Worm (Caenorhabditis elegans) whole organism, L1 larva: Measurements from ENCODE around the gene T12D8.5.
A peak's percentile ranks its signal among the peaks of the same experiment; 100 is the strongest.

Experiments
- Y116A8C.19 ChIP-seq: sonication (generic microtip); optimal IDR thresholded peaks from 2 replicates; lab custom pipeline; 2016; ENCODE audit warnings: missing compliant biosample characterization, missing genetic modification characterization, borderline replicate concordance
- ama-1 ChIP-seq: fragments of 150-350 bp; optimal IDR thresholded peaks from 2 replicates; lab custom pipeline; 2014
- blmp-1 ChIP-seq: fragments of 150-350 bp; optimal IDR thresholded peaks from 2 replicates; lab custom pipeline; 2014; ENCODE audit warnings: missing biosample characterization, missing genetic modification characterization
- ceh-63 ChIP-seq: fragments of 200-800 bp; sonication (Bioruptor generic); optimal IDR thresholded peaks from 2 replicates; lab custom pipeline; 2018; ENCODE audit warnings: mild to moderate bottlenecking, missing genetic modification characterization, missing compliant biosample characterization
- ceh-82 ChIP-seq, 3 experiments: fragments of 150-350 bp in 1 of 3; sonication (generic microtip) in 2 of 3; optimal IDR thresholded peaks; 2 replicates each; lab custom pipeline; 2014 to 2017; ENCODE audit warnings: missing biosample characterization in 3 of 3, missing genetic modification characterization in 3 of 3
- ceh-90 ChIP-seq: sonication (generic microtip); optimal IDR thresholded peaks from 2 replicates; lab custom pipeline; 2016; ENCODE audit warnings: missing genetic modification characterization, missing compliant biosample characterization
- ces-1 ChIP-seq: fragments of 150-350 bp; optimal IDR thresholded peaks from 2 replicates; lab custom pipeline; 2014; ENCODE audit warnings: missing biosample characterization, missing genetic modification reagents, missing genetic modification characterization
- dsc-1 ChIP-seq: sonication (generic microtip); optimal IDR thresholded peaks from 2 replicates; lab custom pipeline; 2016; ENCODE audit warnings: mild to moderate bottlenecking, missing genetic modification characterization, missing compliant biosample characterization
- efl-1 ChIP-seq, 4 experiments: fragments of 150-350 bp; optimal IDR thresholded peaks in 3 of 4; peaks in 1 of 4; 1 replicate in 1 of 4; 2 replicates in 3 of 4; lab custom pipeline; 2014; ENCODE audit warnings: missing biosample characterization in 2 of 4, missing genetic modification characterization in 2 of 4, missing genetic modification reagents in 2 of 4
- egl-13 ChIP-seq: sonication (generic microtip); optimal IDR thresholded peaks from 2 replicates; lab custom pipeline; 2016; ENCODE audit warnings: missing genotype, missing genetic modification reagents, missing genetic modification characterization, missing compliant biosample characterization
- elt-2 ChIP-seq: sonication (generic microtip); optimal IDR thresholded peaks from 2 replicates; lab custom pipeline; 2016; ENCODE audit warnings: missing genetic modification characterization, mild to moderate bottlenecking, inconsistent platforms, missing compliant biosample characterization, missing genetic modification reagents
- fkh-10 ChIP-seq: sonication (generic microtip); optimal IDR thresholded peaks from 2 replicates; lab custom pipeline; 2017; ENCODE audit warnings: missing biosample characterization, missing genetic modification reagents, missing genetic modification characterization
- fkh-8 ChIP-seq: sonication (generic microtip); optimal IDR thresholded peaks from 2 replicates; lab custom pipeline; 2016; ENCODE audit warnings: mild to moderate bottlenecking, missing genetic modification characterization, missing compliant biosample characterization
- grh-1 ChIP-seq: fragments of 200-800 bp; sonication (Bioruptor generic); IDR thresholded peaks from 2 replicates; pipeline ENCODE4 v1.3.6; 2022; ENCODE audit warnings: missing genetic modification reagents, missing genetic modification characterization, missing compliant biosample characterization
- isw-1 ChIP-seq: fragments of 200-800 bp; sonication (Bioruptor generic); IDR thresholded peaks from 2 replicates; pipeline ENCODE4 v1.3.6; 2022; ENCODE audit warnings: missing genetic modification characterization, missing compliant biosample characterization
- lin-14 ChIP-seq: fragments of 200-800 bp; sonication (Bioruptor generic); optimal IDR thresholded peaks from 2 replicates; lab custom pipeline; 2018; ENCODE audit warnings: mild to moderate bottlenecking, missing genetic modification characterization, moderate library complexity, missing compliant biosample characterization
- lin-35 ChIP-seq, 2 experiments: fragments of 150-350 bp; optimal IDR thresholded peaks; 2 replicates each; lab custom pipeline; 2014; ENCODE audit warnings: missing biosample characterization in 2 of 2, missing genetic modification characterization in 2 of 2, missing genetic modification reagents in 2 of 2
- lsy-2 ChIP-seq, 2 experiments: fragments of 150-350 bp; optimal IDR thresholded peaks; 2 replicates each; lab custom pipeline; 2014; ENCODE audit warnings: missing biosample characterization in 2 of 2, missing genetic modification characterization in 2 of 2
- mef-2 ChIP-seq: fragments of 150-350 bp; optimal IDR thresholded peaks from 2 replicates; lab custom pipeline; 2014; ENCODE audit warnings: missing biosample characterization, missing genetic modification characterization
- nhr-11 ChIP-seq: fragments of 150-350 bp; optimal IDR thresholded peaks from 2 replicates; lab custom pipeline; 2014; ENCODE audit warnings: missing biosample characterization, missing genetic modification characterization
- nhr-12 ChIP-seq: sonication (generic microtip); optimal IDR thresholded peaks from 2 replicates; lab custom pipeline; 2017; ENCODE audit warnings: missing biosample characterization, missing genetic modification characterization
- nhr-20 ChIP-seq: sonication (generic microtip); optimal IDR thresholded peaks from 2 replicates; lab custom pipeline; 2016; ENCODE audit warnings: mild to moderate bottlenecking, missing genetic modification characterization, missing compliant biosample characterization
- nhr-71 ChIP-seq: sonication (generic microtip); optimal IDR thresholded peaks from 2 replicates; lab custom pipeline; 2016; ENCODE audit warnings: mild to moderate bottlenecking, missing genetic modification characterization, moderate library complexity, missing compliant biosample characterization
- nhr-77 ChIP-seq: fragments of 150-350 bp; optimal IDR thresholded peaks from 2 replicates; lab custom pipeline; 2014; ENCODE audit warnings: missing biosample characterization, missing genetic modification characterization
- nhr-90 ChIP-seq: sonication (generic microtip); optimal IDR thresholded peaks from 2 replicates; lab custom pipeline; 2016; ENCODE audit warnings: mild to moderate bottlenecking, missing genetic modification characterization, missing compliant biosample characterization; ENCODE audit not compliant: poor library complexity
- rnt-1 ChIP-seq: sonication (generic microtip); optimal IDR thresholded peaks from 2 replicates; lab custom pipeline; 2016; ENCODE audit warnings: mild to moderate bottlenecking, missing genetic modification characterization, moderate library complexity, missing compliant biosample characterization
- skn-1 ChIP-seq: fragments of 150-350 bp; optimal IDR thresholded peaks from 2 replicates; lab custom pipeline; 2014; ENCODE audit warnings: missing biosample characterization, missing genetic modification characterization
- snpc-4 ChIP-seq: fragments of 150-350 bp; optimal IDR thresholded peaks from 2 replicates; lab custom pipeline; 2014; ENCODE audit warnings: missing biosample characterization, missing genetic modification characterization
- sox-4 ChIP-seq: sonication (generic microtip); optimal IDR thresholded peaks from 2 replicates; lab custom pipeline; 2016; ENCODE audit warnings: missing genetic modification characterization, missing compliant biosample characterization
- unc-62 ChIP-seq: fragments of 150-350 bp; optimal IDR thresholded peaks from 2 replicates; lab custom pipeline; 2014; ENCODE audit warnings: missing biosample characterization, missing genetic modification reagents, missing genetic modification characterization
- xbp-1 ChIP-seq: sonication (generic microtip); optimal IDR thresholded peaks from 2 replicates; lab custom pipeline; 2016; ENCODE audit warnings: missing genetic modification characterization, missing compliant biosample characterization
- zag-1 ChIP-seq: fragments of 150-350 bp; optimal IDR thresholded peaks from 2 replicates; lab custom pipeline; 2014; ENCODE audit warnings: missing biosample characterization, missing genetic modification characterization
- ztf-11 ChIP-seq, 2 experiments: sonication (generic microtip); optimal IDR thresholded peaks; 2 replicates each; lab custom pipeline; 2016 to 2017; ENCODE audit warnings: missing genetic modification characterization in 2 of 2, missing biosample characterization in 1 of 2, missing compliant biosample characterization in 1 of 2

The T12D8.5 gene

DNA sequence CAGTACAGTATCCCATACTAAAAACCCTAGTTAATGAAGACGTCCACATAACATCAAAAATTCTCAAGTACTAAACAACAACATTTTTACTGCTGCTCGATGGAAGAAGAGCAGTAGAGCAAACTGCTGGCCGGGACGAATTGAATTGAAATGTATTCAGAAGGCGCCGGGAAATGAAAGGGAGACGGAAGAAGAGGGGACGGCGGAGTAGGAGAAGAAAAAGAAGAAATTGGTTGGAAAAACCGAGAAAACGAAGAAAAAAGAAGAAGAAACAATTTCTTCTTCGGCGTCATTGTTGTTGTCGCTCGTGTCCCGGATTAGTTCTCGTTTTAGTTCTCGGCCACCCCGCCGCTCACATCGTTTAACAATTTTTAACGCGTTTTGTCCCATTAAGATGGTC, 7.2 kb upstream of the T12D8.5 start:
- TF ChIP-seq nhr-77 (tag; lab: Kevin White, UChicago) (no peak), efl-1 (optimal IDR thresholded peaks at IDR 0.05; lab: Kevin White, UChicago) (no peak), efl-1 (GFP tag; optimal IDR thresholded peaks at IDR 0.05 in 1 of 2; lab: Kevin White, UChicago) (peak in 1 of 2 experiments; percentile 24), rnt-1 (tag; lab: Kevin White, UChicago) (no peak), fkh-10 (GFP tag; lab: Kevin White, UChicago) (peak; percentile 30), lin-14 (GFP tag; lab: Kevin White, UChicago) (peak; percentile 50)

- no peak for TF ChIP-seq mef-2
- TF ChIP-seq nhr-71 (tag; lab: Kevin White, UChicago) = no peak
- no peak for TF ChIP-seq ces-1
- TF ChIP-seq grh-1 (GFP tag; lab: Robert Waterston, UW) = no peak
- no peak for TF ChIP-seq lin-35 (GFP tag; optimal IDR thresholded peaks at IDR 0.05; lab: Kevin White, UChicago)
- no peak for TF ChIP-seq zag-1 (tag; lab: Kevin White, UChicago)
- no peak for TF ChIP-seq xbp-1
Measured at ce11 chrIII:13630708-13631107, 4.1 kb upstream of the T12D8.5 start, which contains the start of gene arrd-17. TSS of gene arrd-17 (minus strand) at chrIII:13630808.

- TF ChIP-seq ceh-63 (GFP tag; lab: Kevin White, UChicago) (peak; percentile 62), nhr-20 (tag; lab: Kevin White, UChicago) (no peak), ama-1 (lab: Kevin White, UChicago) (peak; percentile 26), nhr-12 (tag; lab: Kevin White, UChicago) (no peak), Y116A8C.19 (tag; lab: Kevin White, UChicago) (no peak), blmp-1 (no peak), snpc-4 (tag; lab: Kevin White, UChicago) (no peak), ces-1 (no peak), sox-4 (tag; lab: Kevin White, UChicago) (no peak), elt-2 (peak; percentile 4), nhr-90 (tag; lab: Kevin White, UChicago) (peak; percentile 16)
Measured at ce11 chrIII:13625650-13626430, 746 bp downstream of the T12D8.5 start.

DNA sequence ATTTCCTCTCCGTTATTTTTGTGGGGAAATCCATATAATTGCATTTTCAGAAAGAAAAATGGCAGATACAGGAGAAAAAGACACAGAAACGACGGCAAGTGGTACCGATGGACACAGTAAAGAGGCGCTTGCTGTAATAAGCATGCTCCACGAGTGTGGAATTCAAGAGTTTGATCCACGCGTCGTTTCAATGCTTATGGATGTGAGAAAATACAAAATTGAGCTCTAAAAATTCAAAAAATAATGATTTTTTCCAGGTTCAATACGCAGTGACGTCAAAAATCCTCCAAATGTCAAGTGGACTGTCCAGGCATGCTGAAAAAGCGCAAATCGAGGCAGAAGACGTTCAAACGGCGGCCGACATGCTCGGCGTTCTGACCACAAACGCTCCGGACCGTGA, 2.4 kb downstream of the T12D8.5 start, which contains the start of gene taf-9:
taf-9 (plus strand) TSS at position 51 of the 400 bp plus-strand sequence.
- TF ChIP-seq lsy-2 (tag; optimal IDR thresholded peaks at IDR 0.05; lab: Kevin White, UChicago) = no peak
- peak in 1 of 2 experiments; percentile 6 for TF ChIP-seq ztf-11 (tag; optimal IDR thresholded peaks at IDR 0.05; lab: Kevin White, UChicago)

- TF ChIP-seq unc-62 (GFP tag; lab: Kevin White, UChicago) (no peak), egl-13 (tag; lab: Kevin White, UChicago) (no peak), ama-1 (lab: Kevin White, UChicago) (no peak), ceh-82 (tag; optimal IDR thresholded peaks at IDR 0.05; lab: Kevin White, UChicago) (no peak), ceh-90 (tag; lab: Kevin White, UChicago) (no peak), dsc-1 (no peak), nhr-11 (tag; lab: Kevin White, UChicago) (no peak), nhr-90 (tag; lab: Kevin White, UChicago) (no peak), fkh-8 (tag; lab: Kevin White, UChicago) (no peak), skn-1 (tag; lab: Kevin White, UChicago) (no peak), ztf-11 (tag; optimal IDR thresholded peaks at IDR 0.05; lab: Kevin White, UChicago) (no peak), nhr-20 (tag; lab: Kevin White, UChicago) (no peak), isw-1 (no peak)
Measured at ce11 chrIII:13623014-13623413, 3.6 kb downstream of the T12D8.5 start, which contains the start of gene mlc-5. TSS of gene mlc-5 (plus strand) at chrIII:13623314.
